Worm (Caenorhabditis elegans): Measurements from ENCODE around the gene sumv-1.

The sumv-1 gene

DNA sequence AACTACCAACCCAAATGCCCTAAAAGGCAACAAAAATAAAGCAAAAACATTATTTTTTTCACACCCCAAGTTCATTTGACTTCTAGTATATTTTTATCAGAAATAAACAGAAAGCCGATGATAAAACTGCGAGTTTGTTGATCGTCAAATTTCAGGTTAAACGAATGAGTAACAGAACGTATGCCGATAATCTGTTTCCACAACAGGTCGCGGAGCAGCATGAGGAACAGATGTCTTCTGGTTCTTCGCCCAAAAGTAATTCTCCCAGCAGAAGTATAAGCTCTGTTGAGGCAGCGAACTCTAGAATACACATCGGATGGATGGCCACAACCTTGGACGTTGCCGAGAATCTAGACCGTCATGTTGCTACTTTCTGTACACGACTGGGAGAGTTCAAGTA lies 23.6 kb downstream of the sumv-1 start, which contains the start of gene prmt-5 (continued):
- 0 out of 2 replicates have a peak, but pooled peaks have one; percentile 34 for TF ChIP-seq Y79H2A.3 (GFP tag; conservative IDR thresholded peaks at IDR 0.05)
- peak; percentile 70 for TF ChIP-seq hmg-20 (GFP tag; IDR thresholded peaks at IDR 0.05)
- TF ChIP-seq ceh-91 (GFP tag; IDR thresholded peaks at IDR 0.05): no peak
- TF ChIP-seq unc-130 (GFP tag; optimal IDR thresholded peaks at IDR 0.05): peak; percentile 67
- peak; percentile 36 for TF ChIP-seq F57A8.1 (GFP tag; optimal IDR thresholded peaks at IDR 0.05)
- TF ChIP-seq ekl-4 (GFP tag; IDR thresholded peaks at IDR 0.05): peak; percentile 87
- TF ChIP-seq tlf-1 (GFP tag; optimal IDR thresholded peaks at IDR 0.05): peak; percentile 89
- TF ChIP-seq xnd-1 (tag; optimal IDR thresholded peaks at IDR 0.05): peak; percentile 43
- peak; percentile 85 for TF ChIP-seq Y53G8AR.9 (GFP tag; conservative IDR thresholded peaks at IDR 0.05)
- TF ChIP-seq C06A6.2 (GFP tag; conservative IDR thresholded peaks at IDR 0.05): no peak; the same call in 1 of the 2 replicates
- TF ChIP-seq let-526 (GFP tag; IDR thresholded peaks at IDR 0.05): peak; percentile 78
- no peak for TF ChIP-seq cebp-1 (GFP tag; IDR thresholded peaks at IDR 0.05)
- TF ChIP-seq cebp-1 (tag; optimal IDR thresholded peaks at IDR 0.05): peak; percentile 54
- TF ChIP-seq ZK185.1 (tag; optimal IDR thresholded peaks at IDR 0.05; ENCODE audit: poor library complexity, severe bottlenecking): peak; percentile 42
- TF ChIP-seq attf-3 (GFP tag; conservative IDR thresholded peaks at IDR 0.05): no peak
- no peak for TF ChIP-seq ztf-6 (GFP tag; IDR thresholded peaks at IDR 0.05)
- peak; percentile 95 for TF ChIP-seq dpff-1 (tag; optimal IDR thresholded peaks at IDR 0.05)
- no peak for TF ChIP-seq lir-1 (GFP tag; conservative IDR thresholded peaks at IDR 0.05)
- TF ChIP-seq lsl-1 (GFP tag; optimal IDR thresholded peaks at IDR 0.05): peak; percentile 44
- TF ChIP-seq ztf-3 (GFP tag; optimal IDR thresholded peaks at IDR 0.05): peak; percentile 73
- peak; percentile 52 for TF ChIP-seq tbp1 (GFP tag; optimal IDR thresholded peaks at IDR 0.05)
- peak; percentile 96 for TF ChIP-seq B0336.3 (GFP tag; IDR thresholded peaks at IDR 0.05)
- TF ChIP-seq snpc-1.1 (tag; optimal IDR thresholded peaks at IDR 0.05; ENCODE audit: insufficient read depth): peak; percentile 29
- TF ChIP-seq ztf-22 (GFP tag; optimal IDR thresholded peaks at IDR 0.05): no peak
- TF ChIP-seq sdz-38 (tag; optimal IDR thresholded peaks at IDR 0.05): no peak
- TF ChIP-seq egl-44 (GFP tag; IDR thresholded peaks at IDR 0.05): no peak
- TF ChIP-seq lin-40 (tag; optimal IDR thresholded peaks at IDR 0.05): peak; percentile 53
- peak; percentile 46 to 51 for TF ChIP-seq let-607 (tag; optimal IDR thresholded peaks at IDR 0.05)
- TF ChIP-seq K12H6.12 (tag; optimal IDR thresholded peaks at IDR 0.05): peak; percentile 10
- TF ChIP-seq madf-3 (GFP tag; IDR thresholded peaks at IDR 0.05): peak; percentile 80; the same call in 1 of the 2 replicates
- no peak for TF ChIP-seq sea-2 (GFP tag; IDR thresholded peaks at IDR 0.05)
- peak; percentile 59 for TF ChIP-seq dox-1 (GFP tag; IDR thresholded peaks at IDR 0.05)
- TF ChIP-seq ceh-27 (GFP tag; optimal IDR thresholded peaks at IDR 0.05): peak; percentile 12
- TF ChIP-seq Y56A3A.18 (GFP tag; IDR thresholded peaks at IDR 0.05): peak; percentile 85
- no peak for TF ChIP-seq egrh-3 (GFP tag; IDR thresholded peaks at IDR 0.05)
- no peak for TF ChIP-seq mes-4 (tag; optimal IDR thresholded peaks at IDR 0.05)
- TF ChIP-seq F52B5.7 (tag; optimal IDR thresholded peaks at IDR 0.05): peak; percentile 97
- TF ChIP-seq ceh-100 (GFP tag; IDR thresholded peaks at IDR 0.05): peak; percentile 56
- no peak for TF ChIP-seq mxl-1 (tag; optimal IDR thresholded peaks at IDR 0.05)
- peak; percentile 27; the same call in 1 of the 2 replicates for TF ChIP-seq F33H1.4 (GFP tag; IDR thresholded peaks at IDR 0.05)
- peak; percentile 68 for TF ChIP-seq lin-54 (GFP tag; optimal IDR thresholded peaks at IDR 0.05)
- peak; percentile 76 for TF ChIP-seq B0035.1 (tag; optimal IDR thresholded peaks at IDR 0.05)
- no peak for TF ChIP-seq Y53F4B.3 (GFP tag; IDR thresholded peaks at IDR 0.05)
- TF ChIP-seq unc-62 (GFP tag; optimal IDR thresholded peaks at IDR 0.05): no peak
- TF ChIP-seq lin-26 (GFP tag; IDR thresholded peaks at IDR 0.05): 0 out of 2 replicates have a peak, but pooled peaks have one; percentile 53
- no peak for TF ChIP-seq F23B12.7 (tag; optimal IDR thresholded peaks at IDR 0.05; ENCODE audit: insufficient read depth)
- TF ChIP-seq ztf-28 (GFP tag; IDR thresholded peaks at IDR 0.05): no peak
- TF ChIP-seq aptf-2 (GFP tag; conservative IDR thresholded peaks at IDR 0.05): no peak

Measured in whole organism, young adult.